Worm (Caenorhabditis elegans): ENCODE data around the gene dpr-1.

ce11 chrV:13899213-13899612 is 42.8 kb downstream of the dpr-1 start, which contains the start of gene oac-3:
- no peak for TF ChIP-seq ama-1 (optimal IDR thresholded peaks at IDR 0.05)
- TF ChIP-seq hnd-1 (tag; optimal IDR thresholded peaks at IDR 0.05): no peak

Measured in whole organism, early embryonic.